Worm (Caenorhabditis elegans) whole organism, L4 larva: ENCODE data around the gene Y54G2A.52.
A peak's percentile ranks its signal among the peaks of the same experiment; 100 is the strongest.

ENCODE experiments used
- F44E2.7 ChIP-seq: fragments of 200-800 bp; sonication (Bioruptor generic); IDR thresholded peaks from 2 replicates; pipeline ENCODE4 v2.1.2; 2022; ENCODE audit warnings: missing genetic modification characterization, missing compliant biosample characterization
- R02D3.7 ChIP-seq: fragments of 150-350 bp; sonication (generic microtip); optimal IDR thresholded peaks from 3 replicates; lab custom pipeline; 2014; ENCODE audit warnings: missing biosample characterization, missing genetic modification characterization
- Y5F2A.4 ChIP-seq: fragments of 200-800 bp; sonication (Bioruptor generic); optimal IDR thresholded peaks from 2 replicates; lab custom pipeline; 2018; ENCODE audit warnings: mild to moderate bottlenecking, missing genetic modification characterization, missing compliant biosample characterization
- ZK546.5 ChIP-seq, 2 experiments: sonication (generic microtip); optimal IDR thresholded peaks; 2 replicates each; lab custom pipeline; 2017; ENCODE audit warnings: missing biosample characterization in 2 of 2, missing genetic modification characterization in 2 of 2
- aly-2 ChIP-seq: sonication (generic microtip); optimal IDR thresholded peaks from 2 replicates; lab custom pipeline; 2018; ENCODE audit warnings: missing biosample characterization, missing genetic modification characterization
- attf-4 ChIP-seq: sonication (generic microtip); optimal IDR thresholded peaks from 3 replicates; lab custom pipeline; 2017; ENCODE audit warnings: missing biosample characterization, missing genetic modification characterization
- ceh-62 ChIP-seq: sonication (generic microtip); optimal IDR thresholded peaks from 2 replicates; lab custom pipeline; 2017; ENCODE audit warnings: missing biosample characterization, missing genetic modification characterization
- ceh-82 ChIP-seq: sonication (generic microtip); optimal IDR thresholded peaks from 2 replicates; lab custom pipeline; 2017; ENCODE audit warnings: missing biosample characterization, missing genetic modification characterization
- cey-2 ChIP-seq: sonication (generic microtip); optimal IDR thresholded peaks from 3 replicates; lab custom pipeline; 2017; ENCODE audit warnings: missing genetic modification characterization, mild to moderate bottlenecking, missing compliant biosample characterization, antibody characterized with exemption, borderline replicate concordance; ENCODE audit not compliant: insufficient read depth
- ctbp-1 ChIP-seq: fragments of 200-800 bp; sonication (Bioruptor generic); IDR thresholded peaks from 2 replicates; pipeline ENCODE4 v1.3.6; 2022; ENCODE audit warnings: missing genetic modification reagents, missing genetic modification characterization, missing compliant biosample characterization
- daf-12 ChIP-seq: fragments of 150-350 bp; optimal IDR thresholded peaks from 2 replicates; lab custom pipeline; 2014; ENCODE audit warnings: missing biosample characterization, missing genetic modification reagents, missing genetic modification characterization
- daf-16 ChIP-seq, 3 experiments: sonication (generic microtip); optimal IDR thresholded peaks; 2 replicates each; lab custom pipeline; 2016 to 2017; ENCODE audit warnings: missing genetic modification characterization in 3 of 3, missing genetic modification reagents in 3 of 3, mild to moderate bottlenecking in 2 of 3, missing compliant biosample characterization in 2 of 3, missing biosample characterization in 1 of 3, moderate library complexity in 1 of 3
- daf-8 ChIP-seq: fragments of 200-800 bp; sonication (Bioruptor generic); IDR thresholded peaks from 2 replicates; pipeline ENCODE4 v1.3.6; 2022; ENCODE audit warnings: missing genetic modification characterization, missing compliant biosample characterization
- dmd-6 ChIP-seq: fragments of 200-800 bp; sonication (Bioruptor generic); IDR thresholded peaks from 2 replicates; pipeline ENCODE4 v1.3.6; 2022; ENCODE audit warnings: missing genetic modification reagents, missing genetic modification characterization, missing compliant biosample characterization
- dpl-1 ChIP-seq: fragments of 150-350 bp; optimal IDR thresholded peaks from 2 replicates; lab custom pipeline; 2014; ENCODE audit warnings: missing biosample characterization, missing genetic modification reagents, missing genetic modification characterization
- dve-1 ChIP-seq: sonication (generic microtip); optimal IDR thresholded peaks from 2 replicates; lab custom pipeline; 2017; ENCODE audit warnings: antibody characterized with exemption, mild to moderate bottlenecking, missing genetic modification characterization, missing compliant biosample characterization; ENCODE audit not compliant: insufficient read depth
- fos-1 ChIP-seq: fragments of 150-350 bp; optimal IDR thresholded peaks from 2 replicates; lab custom pipeline; 2014; ENCODE audit warnings: missing biosample characterization, missing genetic modification characterization
- hif-1 ChIP-seq, 2 experiments: sonication (generic microtip); optimal IDR thresholded peaks; 2 replicates each; lab custom pipeline; 2016 to 2017; ENCODE audit warnings: missing compliant biosample characterization in 2 of 2, missing genetic modification characterization in 2 of 2, missing genetic modification reagents in 2 of 2, missing genotype in 2 of 2, mild to moderate bottlenecking in 1 of 2
- hlh-11 ChIP-seq: fragments of 200-800 bp; sonication (Bioruptor generic); optimal IDR thresholded peaks from 2 replicates; lab custom pipeline; 2018; ENCODE audit warnings: mild to moderate bottlenecking, missing genetic modification characterization, missing compliant biosample characterization
- hlh-30 ChIP-seq: sonication (generic microtip); optimal IDR thresholded peaks from 2 replicates; lab custom pipeline; 2017; ENCODE audit warnings: antibody characterized with exemption, mild to moderate bottlenecking, missing genetic modification characterization, missing compliant biosample characterization; ENCODE audit not compliant: insufficient read depth
- lim-7 ChIP-seq: fragments of 200-800 bp; sonication (Bioruptor generic); IDR thresholded peaks from 2 replicates; pipeline ENCODE4 v1.3.6; 2022; ENCODE audit warnings: missing genetic modification characterization, missing compliant biosample characterization
- lin-1 ChIP-seq: fragments of 200-800 bp; sonication (Bioruptor generic); IDR thresholded peaks from 2 replicates; pipeline ENCODE4 v1.3.6; 2022; ENCODE audit warnings: missing genetic modification reagents, missing genetic modification characterization, missing compliant biosample characterization
- lir-3 ChIP-seq: sonication (generic microtip); optimal IDR thresholded peaks from 2 replicates; lab custom pipeline; 2016; ENCODE audit warnings: mild to moderate bottlenecking, missing genetic modification characterization, missing compliant biosample characterization
- madf-9 ChIP-seq: fragments of 200-800 bp; sonication (Bioruptor generic); conservative IDR thresholded peaks from 2 replicates; pipeline ENCODE4 v1.3.6; 2022; ENCODE audit warnings: missing genetic modification reagents, missing genetic modification characterization, missing compliant biosample characterization
- mdt-29 ChIP-seq: fragments of 200-800 bp; sonication (Bioruptor generic); IDR thresholded peaks from 2 replicates; pipeline ENCODE4 v1.3.6; 2022; ENCODE audit warnings: missing genetic modification reagents, missing genetic modification characterization, missing compliant biosample characterization
- mep-1 ChIP-seq: fragments of 150-350 bp; sonication (generic microtip); optimal IDR thresholded peaks from 3 replicates; lab custom pipeline; 2014; ENCODE audit warnings: missing biosample characterization, missing genetic modification characterization
- mxl-2 ChIP-seq: fragments of 200-800 bp; sonication (Bioruptor generic); conservative IDR thresholded peaks from 2 replicates; pipeline ENCODE4 v1.3.6; 2022; ENCODE audit warnings: missing genetic modification reagents, missing genetic modification characterization, missing compliant biosample characterization
- nhr-10 ChIP-seq: fragments of 150-350 bp; optimal IDR thresholded peaks from 2 replicates; lab custom pipeline; 2014; ENCODE audit warnings: missing biosample characterization, missing genetic modification characterization
- nhr-111 ChIP-seq: fragments of 200-800 bp; sonication (Bioruptor generic); optimal IDR thresholded peaks from 2 replicates; lab custom pipeline; 2018; ENCODE audit warnings: mild to moderate bottlenecking, missing genetic modification characterization, missing compliant biosample characterization
- nhr-28 ChIP-seq: fragments of 150-350 bp; optimal IDR thresholded peaks from 2 replicates; lab custom pipeline; 2014; ENCODE audit warnings: missing biosample characterization, missing genetic modification characterization
- nhr-42 ChIP-seq: fragments of 200-800 bp; sonication (Bioruptor generic); IDR thresholded peaks from 2 replicates; pipeline ENCODE4 v1.3.6; 2022; ENCODE audit warnings: missing genetic modification characterization, missing compliant biosample characterization
- nhr-48 ChIP-seq: sonication (generic microtip); optimal IDR thresholded peaks from 2 replicates; lab custom pipeline; 2016; ENCODE audit warnings: mild to moderate bottlenecking, missing genetic modification characterization, missing compliant biosample characterization
- nhr-76 ChIP-seq: fragments of 150-350 bp; optimal IDR thresholded peaks from 2 replicates; lab custom pipeline; 2014; ENCODE audit warnings: missing biosample characterization, missing genetic modification characterization
- php-3 ChIP-seq: fragments of 200-800 bp; sonication (Bioruptor generic); IDR thresholded peaks from 2 replicates; pipeline ENCODE4 v1.3.6; 2022; ENCODE audit warnings: missing genetic modification reagents, missing genetic modification characterization, missing compliant biosample characterization
- pqm-1 ChIP-seq: sonication (generic microtip); optimal IDR thresholded peaks from 2 replicates; lab custom pipeline; 2017; ENCODE audit warnings: missing biosample characterization, missing genetic modification characterization
- rbr-2 ChIP-seq: sonication (generic microtip); optimal IDR thresholded peaks from 2 replicates; lab custom pipeline; 2016; ENCODE audit warnings: missing genotype, missing genetic modification characterization, missing compliant biosample characterization
- spr-3 ChIP-seq: fragments of 200-800 bp; sonication (Bioruptor generic); optimal IDR thresholded peaks from 2 replicates; lab custom pipeline; 2018; ENCODE audit warnings: mild to moderate bottlenecking, missing genetic modification characterization, missing compliant biosample characterization
- tag-97 ChIP-seq: fragments of 200-800 bp; sonication (Bioruptor generic); IDR thresholded peaks from 2 replicates; pipeline ENCODE4 v1.3.6; 2022; ENCODE audit warnings: missing genetic modification characterization, missing compliant biosample characterization
- unc-130 ChIP-seq: sonication (generic microtip); optimal IDR thresholded peaks from 2 replicates; lab custom pipeline; 2016; ENCODE audit warnings: missing genetic modification reagents, missing genetic modification characterization, missing compliant biosample characterization
- unc-39 ChIP-seq: sonication (generic microtip); optimal IDR thresholded peaks from 2 replicates; lab custom pipeline; 2017; ENCODE audit warnings: missing biosample characterization, missing genetic modification characterization
- unc-62 ChIP-seq, 3 experiments: fragments of 150-350 bp in 1 of 3; sonication (generic microtip); optimal IDR thresholded peaks in 2 of 3; peaks in 1 of 3; 1 replicate in 1 of 3; 2 replicates in 2 of 3; lab custom pipeline; 2014 to 2017; ENCODE audit warnings: missing biosample characterization in 3 of 3, missing genetic modification characterization in 3 of 3, missing genetic modification reagents in 3 of 3, missing genotype in 1 of 3
- vab-7 ChIP-seq: fragments of 200-800 bp; sonication (Bioruptor generic); IDR thresholded peaks from 2 replicates; pipeline ENCODE4 v1.3.6; 2022; ENCODE audit warnings: missing genetic modification reagents, missing genetic modification characterization, missing compliant biosample characterization
- zag-1 ChIP-seq: fragments of 150-350 bp; optimal IDR thresholded peaks from 2 replicates; lab custom pipeline; 2014; ENCODE audit warnings: missing biosample characterization, missing genetic modification characterization
- zfp-3 ChIP-seq: fragments of 200-800 bp; sonication (Bioruptor generic); conservative IDR thresholded peaks from 2 replicates; pipeline ENCODE4 v1.3.6; 2022; ENCODE audit warnings: missing genetic modification reagents, missing genetic modification characterization, missing compliant biosample characterization
- zip-11 ChIP-seq: fragments of 200-800 bp; sonication (Bioruptor generic); IDR thresholded peaks from 2 replicates; pipeline ENCODE4 v1.3.6; 2022; ENCODE audit warnings: missing genetic modification characterization, missing compliant biosample characterization
- ztf-11 ChIP-seq: fragments of 150-350 bp; optimal IDR thresholded peaks from 2 replicates; lab custom pipeline; 2014; ENCODE audit warnings: missing biosample characterization, missing genetic modification characterization
- ztf-7 ChIP-seq: fragments of 150-350 bp; optimal IDR thresholded peaks from 2 replicates; lab custom pipeline; 2014; ENCODE audit warnings: missing biosample characterization, missing genetic modification characterization

Y54G2A.52 gene

DNA sequence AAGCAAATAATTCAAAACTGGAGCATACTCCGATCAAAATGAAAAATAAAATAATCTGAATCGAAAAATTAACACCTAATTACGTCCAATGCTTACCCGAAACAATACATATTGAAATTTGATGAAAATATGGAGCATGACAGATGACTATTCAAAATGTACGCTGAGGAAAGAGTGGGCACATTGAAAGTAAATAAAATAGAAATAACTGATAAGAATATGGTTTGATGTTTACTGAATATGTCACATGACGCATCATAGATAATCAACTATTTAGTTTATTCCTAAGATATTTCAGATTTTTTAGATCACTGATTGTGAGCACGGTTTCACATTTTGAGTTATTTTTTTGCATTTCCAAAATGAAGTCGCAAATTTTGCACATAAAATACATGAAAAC lies at the start of gene Y54G2A.52:
Gene Y54G2A.52 (minus strand): TSS at position 348 of the 400 bp plus-strand sequence.
- TF ChIP-seq php-3 (GFP tag; lab: Robert Waterston, UW) (peak; percentile 37; the same call in 1 of the 2 replicates), nhr-48 (tag; lab: Kevin White, UChicago) (no peak), dve-1 (peak; percentile 87), tag-97 (GFP tag; lab: Robert Waterston, UW) (no peak), zip-11 (GFP tag; lab: Robert Waterston, UW) (no peak), hif-1 (tag; optimal IDR thresholded peaks at IDR 0.05; lab: Kevin White, UChicago) (no peak), ZK546.5 (tag; optimal IDR thresholded peaks at IDR 0.05; lab: Kevin White, UChicago) (no peak), nhr-42 (no peak), fos-1 (no peak), spr-3 (GFP tag; lab: Kevin White, UChicago) (no peak), F44E2.7 (no peak), nhr-111 (no peak), dpl-1 (GFP tag; lab: Kevin White, UChicago) (no peak), pqm-1 (tag; lab: Kevin White, UChicago) (peak; percentile 63), unc-130 (no peak), daf-8 (GFP tag; lab: Robert Waterston, UW) (no peak), madf-9 (GFP tag; lab: Robert Waterston, UW) (no peak), ztf-7 (tag; lab: Kevin White, UChicago) (peak; percentile 44), hlh-11 (tag; lab: Kevin White, UChicago) (peak; percentile 53), Y5F2A.4 (GFP tag; lab: Kevin White, UChicago) (no peak), lim-7 (no peak), cey-2 (tag; lab: Kevin White, UChicago) (no peak), ztf-11 (tag; lab: Kevin White, UChicago) (no peak), ceh-62 (no peak), lin-1 (GFP tag; lab: Robert Waterston, UW) (no peak), ctbp-1 (GFP tag; lab: Robert Waterston, UW) (no peak), daf-12 (tag; lab: Kevin White, UChicago) (no peak), zfp-3 (no peak), nhr-28 (tag; lab: Kevin White, UChicago) (peak; percentile 35), aly-2 (no peak), nhr-10 (tag; lab: Kevin White, UChicago) (no peak), daf-16 (GFP tag; optimal IDR thresholded peaks at IDR 0.05; lab: Kevin White, UChicago) (peak in 1 of 2 experiments; percentile 57), daf-16 (tag; optimal IDR thresholded peaks at IDR 0.05; lab: Kevin White, UChicago) (peak; percentile 97), nhr-76 (no peak), unc-62 (GFP tag; optimal IDR thresholded peaks at IDR 0.05 in 1 of 2; lab: Kevin White, UChicago) (peak in 1 of 2 experiments; percentile 38), unc-62 (tag; optimal IDR thresholded peaks at IDR 0.05; lab: Kevin White, UChicago) (no peak), R02D3.7 (tag; lab: Kevin White, UChicago) (no peak), vab-7 (GFP tag; lab: Robert Waterston, UW) (no peak), attf-4 (tag; lab: Kevin White, UChicago) (no peak), zag-1 (tag; lab: Kevin White, UChicago) (no peak), hlh-30 (peak; percentile 56), lir-3 (tag; lab: Kevin White, UChicago) (no peak), mdt-29 (GFP tag; lab: Robert Waterston, UW) (no peak), ceh-82 (tag; lab: Kevin White, UChicago) (no peak), dmd-6 (GFP tag; lab: Robert Waterston, UW) (peak; percentile 52; the same call in 1 of the 2 replicates), unc-39 (tag; lab: Kevin White, UChicago) (no peak), mxl-2 (GFP tag; lab: Robert Waterston, UW) (no peak), rbr-2 (no peak), mep-1 (no peak)
